Worm (Caenorhabditis elegans): ENCODE measurements around the gene epic-1.

- TF ChIP-seq unc-39 (tag; optimal IDR thresholded peaks at IDR 0.05) (no peak), mab-5 (tag; optimal IDR thresholded peaks at IDR 0.05) (no peak), blmp-1 (tag; optimal IDR thresholded peaks at IDR 0.05) (no peak), ces-1 (GFP tag; optimal IDR thresholded peaks at IDR 0.05) (no peak), snpc-4 (tag; optimal IDR thresholded peaks at IDR 0.05) (no peak), nhr-12 (tag; optimal IDR thresholded peaks at IDR 0.05) (no peak), lsy-2 (tag; optimal IDR thresholded peaks at IDR 0.05) (no peak), elt-3 (tag; optimal IDR thresholded peaks at IDR 0.05) (no peak), unc-62 (GFP tag; optimal IDR thresholded peaks at IDR 0.05) (no peak), pha-4 (tag; optimal IDR thresholded peaks at IDR 0.05) (no peak), elt-1 (tag; optimal IDR thresholded peaks at IDR 0.05; ENCODE audit: borderline replicate concordance, insufficient read depth) (no peak), mls-2 (tag; optimal IDR thresholded peaks at IDR 0.05) (no peak)
Measured at ce11 chrIV:17465886-17466285, 5.8 kb downstream of the epic-1 start, which contains the start of gene F11E6.6.

Measured in whole organism, mixed stage, embryonic.